Fruit fly (Drosophila melanogaster) whole organism, adult: ENCODE data around the gene CG3868.
A peak's percentile ranks its signal among the peaks of the same experiment; 100 is the strongest.

Experiments
- CG11617 ChIP-seq: fragments of 200-800 bp; sonication (Bioruptor generic); optimal IDR thresholded peaks from 2 replicates; lab custom pipeline; 2017; ENCODE audit warnings: mild to moderate bottlenecking, missing biosample characterization, missing genetic modification reagents, missing genetic modification characterization
- CG12768 ChIP-seq: fragments of 200-800 bp; sonication (Bioruptor generic); optimal IDR thresholded peaks from 2 replicates; lab custom pipeline; 2017; ENCODE audit warnings: missing biosample characterization, missing genetic modification characterization, mild to moderate bottlenecking, moderate library complexity, missing genetic modification reagents
- CG14711 ChIP-seq: fragments of 200-800 bp; sonication (Bioruptor generic); optimal IDR thresholded peaks from 2 replicates; lab custom pipeline; 2018; ENCODE audit warnings: missing biosample characterization, mild to moderate bottlenecking, missing genetic modification characterization, moderate library complexity
- CG1620 ChIP-seq: fragments of 200-800 bp; sonication (Bioruptor generic); optimal IDR thresholded peaks from 2 replicates; lab custom pipeline; 2016; ENCODE audit warnings: missing biosample characterization, missing genetic modification characterization
- CG33017 ChIP-seq: fragments of 200-800 bp; sonication (Bioruptor generic); optimal IDR thresholded peaks from 2 replicates; lab custom pipeline; 2018; ENCODE audit warnings: missing biosample characterization, mild to moderate bottlenecking, missing genetic modification characterization, moderate library complexity
- CG5204 ChIP-seq: fragments of 200-800 bp; sonication (Bioruptor generic); optimal IDR thresholded peaks from 2 replicates; lab custom pipeline; 2016; ENCODE audit warnings: missing biosample characterization, missing genetic modification characterization
- CG7045 ChIP-seq: fragments of 200-800 bp; sonication (Bioruptor generic); optimal IDR thresholded peaks from 2 replicates; lab custom pipeline; 2017; ENCODE audit warnings: missing biosample characterization, mild to moderate bottlenecking, missing genetic modification characterization
- CG7101 ChIP-seq: fragments of 200-800 bp; sonication (Bioruptor generic); optimal IDR thresholded peaks from 2 replicates; lab custom pipeline; 2018; ENCODE audit warnings: missing biosample characterization, mild to moderate bottlenecking, missing genetic modification characterization, moderate library complexity
- Clk ChIP-seq: fragments of 200-800 bp; sonication (Bioruptor generic); optimal IDR thresholded peaks from 2 replicates; lab custom pipeline; 2017; ENCODE audit warnings: missing biosample characterization, missing genetic modification characterization
- Crg-1 ChIP-seq: fragments of 200-800 bp; sonication (Bioruptor generic); optimal IDR thresholded peaks from 2 replicates; lab custom pipeline; 2016; ENCODE audit warnings: missing biosample characterization, missing genetic modification characterization
- Hr96 ChIP-seq: fragments of 200-800 bp; sonication (Bioruptor generic); optimal IDR thresholded peaks from 2 replicates; lab custom pipeline; 2016; ENCODE audit warnings: missing biosample characterization, missing genetic modification characterization
- Mnt ChIP-seq: fragments of 200-800 bp; sonication (Bioruptor generic); optimal IDR thresholded peaks from 2 replicates; lab custom pipeline; 2016; ENCODE audit warnings: missing biosample characterization, mild to moderate bottlenecking, missing genetic modification characterization
- bab1 ChIP-seq: fragments of 200-800 bp; sonication (Bioruptor generic); optimal IDR thresholded peaks from 3 replicates; lab custom pipeline; 2019; ENCODE audit warnings: missing biosample characterization, mild to moderate bottlenecking, missing genetic modification characterization, moderate library complexity
- cic ChIP-seq: fragments of 200-800 bp; sonication (Bioruptor generic); optimal IDR thresholded peaks from 2 replicates; lab custom pipeline; 2017; ENCODE audit warnings: missing biosample characterization, mild to moderate bottlenecking, missing genetic modification characterization, moderate library complexity
- cnc ChIP-seq, 2 experiments: fragments of >200 bp; optimal IDR thresholded peaks; 2 replicates each; lab custom pipeline; 2017
- kay ChIP-seq: fragments of 200-800 bp; sonication (Bioruptor generic); peaks from one replicate; lab custom pipeline; 2016; ENCODE audit warnings: missing biosample characterization, missing genetic modification characterization, borderline replicate concordance
- ovo ChIP-seq: fragments of 200-800 bp; sonication (Bioruptor generic); optimal IDR thresholded peaks from 2 replicates; lab custom pipeline; 2016; ENCODE audit warnings: missing biosample characterization, missing genetic modification characterization
- pad ChIP-seq: fragments of 200-800 bp; sonication (Bioruptor generic); optimal IDR thresholded peaks from 3 replicates; lab custom pipeline; 2017; ENCODE audit warnings: missing biosample characterization, missing genetic modification characterization, mild to moderate bottlenecking, moderate library complexity, missing genetic modification reagents
- tj ChIP-seq: fragments of 200-800 bp; sonication (Bioruptor generic); optimal IDR thresholded peaks from 3 replicates; lab custom pipeline; 2017; ENCODE audit warnings: missing biosample characterization, mild to moderate bottlenecking, missing genetic modification characterization, moderate library complexity
- toe ChIP-seq: fragments of 200-800 bp; sonication (Bioruptor generic); optimal IDR thresholded peaks from 2 replicates; lab custom pipeline; 2016; ENCODE audit warnings: missing biosample characterization, missing genetic modification characterization

Gene CG3868

DNA sequence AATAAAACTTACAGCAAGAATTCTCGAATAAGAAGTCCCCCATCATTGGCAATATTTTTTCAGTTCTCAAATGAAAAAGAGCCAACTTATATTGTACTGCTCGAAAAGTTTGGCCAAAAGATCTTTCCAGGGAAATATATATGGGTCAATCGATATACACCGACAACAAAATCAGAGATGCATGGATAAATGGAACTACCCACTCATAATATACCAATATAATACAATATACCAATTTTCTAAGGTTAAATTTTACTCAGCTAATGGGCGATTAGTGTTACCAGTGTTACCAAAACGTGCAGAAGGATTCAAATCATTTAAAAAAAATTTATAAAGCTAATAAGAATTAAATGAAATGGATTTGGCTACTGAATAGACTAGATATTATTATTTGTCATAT, 6.2 kb upstream of the CG3868 start:
- TF ChIP-seq Clk (GFP tag; lab: Kevin White, UChicago) (no peak), CG7045 (GFP tag; lab: Kevin White, UChicago) (no peak), Mnt (GFP tag; lab: Kevin White, UChicago) (no peak), CG1620 (GFP tag; lab: Kevin White, UChicago) (no peak), cnc (optimal IDR thresholded peaks at IDR 0.05; lab: Kevin White, UChicago) (no peak), ovo (GFP tag; lab: Kevin White, UChicago) (no peak), cic (GFP tag; lab: Kevin White, UChicago) (no peak), kay (GFP tag; lab: Kevin White, UChicago) (no peak), bab1 (GFP tag; lab: Kevin White, UChicago) (no peak)

DNA sequence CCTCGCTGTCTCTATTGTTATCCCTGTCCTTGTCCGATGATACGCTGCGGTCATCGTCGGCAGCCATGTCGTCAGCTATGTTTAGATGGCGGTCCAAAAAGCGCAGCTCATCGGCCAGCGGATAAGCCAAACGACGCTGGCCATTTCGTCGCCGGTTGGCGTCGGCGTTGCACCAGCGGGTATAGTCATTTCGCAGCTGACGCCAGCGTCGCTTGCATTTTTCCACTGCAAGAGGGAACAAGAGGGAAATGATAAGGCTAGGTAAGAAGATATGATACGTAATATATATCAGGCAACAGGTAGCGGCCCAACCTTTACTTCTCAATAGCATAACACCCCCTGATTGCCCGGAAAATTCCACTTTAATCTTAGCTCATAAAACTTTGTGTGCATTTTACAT, 4.1 kb upstream of the CG3868 start:
- no peak for TF ChIP-seq toe (GFP tag; lab: Kevin White, UChicago)

DNA sequence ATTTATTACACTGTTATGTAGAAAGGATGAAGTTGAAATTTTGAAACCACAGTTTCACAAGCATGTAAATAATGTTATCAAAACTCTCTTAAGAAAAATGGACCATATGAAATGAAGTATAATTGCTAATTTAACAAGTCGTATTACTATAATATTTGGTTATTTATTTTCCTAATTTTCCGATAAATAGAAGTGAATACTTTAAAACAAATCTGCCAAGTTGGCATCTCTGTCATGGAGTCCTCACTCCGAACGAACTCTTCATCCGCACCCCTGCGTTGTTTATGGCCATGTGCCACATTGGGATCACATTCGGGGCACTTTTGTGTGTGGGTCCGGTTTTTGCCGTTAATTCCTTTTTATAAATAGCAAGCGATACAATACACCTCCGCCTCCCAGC, 2.7 kb downstream of the CG3868 start:
- no peak for TF ChIP-seq CG11617 (GFP tag; lab: Kevin White, UChicago)
- no peak for TF ChIP-seq CG7101
- TF ChIP-seq CG33017, result no peak
- no peak for TF ChIP-seq pad (GFP tag; lab: Kevin White, UChicago)
- no peak for TF ChIP-seq ovo (GFP tag; lab: Kevin White, UChicago)
- TF ChIP-seq tj, result no peak
- TF ChIP-seq CG12768 (GFP tag; lab: Kevin White, UChicago), result no peak
- TF ChIP-seq Crg-1 (GFP tag; lab: Kevin White, UChicago), result no peak
- no peak for TF ChIP-seq cic (GFP tag; lab: Kevin White, UChicago)
- no peak for TF ChIP-seq cnc (optimal IDR thresholded peaks at IDR 0.05; lab: Kevin White, UChicago)
- TF ChIP-seq CG5204 (GFP tag; lab: Kevin White, UChicago), result no peak
- no peak for TF ChIP-seq Hr96 (GFP tag; lab: Kevin White, UChicago)
- TF ChIP-seq toe (GFP tag; lab: Kevin White, UChicago), result no peak
- no peak for TF ChIP-seq CG7045 (GFP tag; lab: Kevin White, UChicago)
- no peak for TF ChIP-seq bab1 (GFP tag; lab: Kevin White, UChicago)
- no peak for TF ChIP-seq CG1620 (GFP tag; lab: Kevin White, UChicago)
- no peak for TF ChIP-seq Mnt (GFP tag; lab: Kevin White, UChicago)
- TF ChIP-seq kay (GFP tag; lab: Kevin White, UChicago), result no peak

DNA sequence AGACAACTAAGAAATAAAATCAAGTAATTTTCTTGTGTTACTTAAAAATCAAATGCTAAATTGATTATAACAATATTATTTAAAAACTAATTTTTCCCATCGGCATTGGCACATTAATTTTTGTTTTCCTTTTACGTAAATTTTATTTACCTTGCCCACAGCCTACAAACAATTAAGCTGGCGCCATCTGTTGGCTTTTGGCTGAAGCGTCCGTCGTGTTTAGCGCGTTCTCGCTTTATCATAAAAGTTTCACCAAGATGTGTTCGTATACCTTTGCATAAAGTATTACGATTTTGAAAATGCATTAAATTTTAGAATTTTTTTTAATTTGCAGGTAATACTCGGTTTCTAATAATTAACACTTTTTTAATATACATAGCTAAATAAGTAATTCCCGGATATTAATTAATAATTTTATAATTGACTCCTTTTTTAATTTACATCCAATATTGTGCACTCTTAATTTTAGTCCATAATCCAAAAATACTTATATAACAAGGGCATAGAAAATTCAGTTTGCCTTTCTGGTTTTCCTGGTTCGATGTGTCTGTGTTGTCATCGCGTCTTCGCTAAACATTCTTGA, 5.4 kb downstream of the CG3868 start:
- no peak for TF ChIP-seq CG12768 (GFP tag; lab: Kevin White, UChicago)

DNA sequence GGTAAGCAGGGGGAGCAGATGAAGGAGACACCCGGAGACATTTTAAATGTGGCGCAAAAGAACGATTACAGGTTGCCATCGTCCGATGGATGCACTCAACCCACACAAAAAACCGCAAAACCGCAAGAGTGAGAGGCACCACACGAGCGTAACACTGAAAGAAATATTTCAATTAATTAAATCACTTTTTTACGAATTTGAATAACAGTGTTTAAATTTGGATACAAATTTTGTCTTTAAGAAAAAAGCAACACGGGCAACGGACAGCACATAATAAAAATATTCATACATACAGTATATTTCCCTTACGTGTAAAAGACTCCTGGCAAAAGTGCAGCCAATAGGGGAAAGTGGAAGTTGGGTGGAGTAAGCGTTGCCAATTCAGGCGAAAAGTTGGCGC, 13.3 kb downstream of the CG3868 start:
- no peak for TF ChIP-seq CG7045 (GFP tag; lab: Kevin White, UChicago)
- no peak for TF ChIP-seq ovo (GFP tag; lab: Kevin White, UChicago)
- no peak for TF ChIP-seq Clk (GFP tag; lab: Kevin White, UChicago)
- TF ChIP-seq toe (GFP tag; lab: Kevin White, UChicago), result no peak

DNA sequence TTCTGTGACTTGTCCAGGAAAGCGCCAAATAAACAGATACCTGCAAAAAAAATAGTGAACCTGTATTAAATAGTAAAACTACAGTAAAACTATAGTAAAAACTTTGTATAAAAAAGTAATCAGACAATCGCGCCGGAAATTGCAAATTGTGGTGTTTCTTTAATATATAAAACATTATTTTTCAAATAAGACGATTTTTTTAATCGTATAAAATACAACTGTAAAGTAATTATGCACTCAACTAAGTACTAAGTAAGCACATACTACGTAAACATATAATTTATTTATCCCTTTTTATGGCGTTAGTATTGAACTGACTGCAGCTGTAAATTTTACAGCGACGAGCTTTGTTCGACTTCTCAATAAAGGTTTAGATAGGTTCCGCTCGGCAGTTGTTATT, 21.0 kb downstream of the CG3868 start, which contains the start of gene CG43120:
Gene CG43120 (plus strand): TSS at position 391 of the 400 bp plus-strand sequence.
- TF ChIP-seq Hr96 (GFP tag; lab: Kevin White, UChicago), result peak; percentile 3
- no peak for TF ChIP-seq pad (GFP tag; lab: Kevin White, UChicago)
- peak; percentile 44 for TF ChIP-seq CG7101
- TF ChIP-seq CG11617 (GFP tag; lab: Kevin White, UChicago), result peak; percentile 80
- TF ChIP-seq CG7045 (GFP tag; lab: Kevin White, UChicago), result peak; percentile 49
- TF ChIP-seq cnc (optimal IDR thresholded peaks at IDR 0.05; lab: Kevin White, UChicago), result no peak
- TF ChIP-seq CG1620 (GFP tag; lab: Kevin White, UChicago), result no peak
- peak; percentile 39 for TF ChIP-seq CG5204 (GFP tag; lab: Kevin White, UChicago)
- TF ChIP-seq cic (GFP tag; lab: Kevin White, UChicago), result no peak
- peak; percentile 20 for TF ChIP-seq toe (GFP tag; lab: Kevin White, UChicago)
- TF ChIP-seq ovo (GFP tag; lab: Kevin White, UChicago), result no peak
- TF ChIP-seq Crg-1 (GFP tag; lab: Kevin White, UChicago), result no peak
- no peak for TF ChIP-seq Mnt (GFP tag; lab: Kevin White, UChicago)
- TF ChIP-seq CG33017, result peak; percentile 47
- no peak for TF ChIP-seq bab1 (GFP tag; lab: Kevin White, UChicago)
- TF ChIP-seq tj, result no peak
- TF ChIP-seq kay (GFP tag; lab: Kevin White, UChicago), result peak; percentile 19
- TF ChIP-seq CG14711 (tag; lab: Kevin White, UChicago), result peak; percentile 39
- peak; percentile 42 for TF ChIP-seq CG12768 (GFP tag; lab: Kevin White, UChicago)
- TF ChIP-seq Clk (GFP tag; lab: Kevin White, UChicago), result no peak

DNA sequence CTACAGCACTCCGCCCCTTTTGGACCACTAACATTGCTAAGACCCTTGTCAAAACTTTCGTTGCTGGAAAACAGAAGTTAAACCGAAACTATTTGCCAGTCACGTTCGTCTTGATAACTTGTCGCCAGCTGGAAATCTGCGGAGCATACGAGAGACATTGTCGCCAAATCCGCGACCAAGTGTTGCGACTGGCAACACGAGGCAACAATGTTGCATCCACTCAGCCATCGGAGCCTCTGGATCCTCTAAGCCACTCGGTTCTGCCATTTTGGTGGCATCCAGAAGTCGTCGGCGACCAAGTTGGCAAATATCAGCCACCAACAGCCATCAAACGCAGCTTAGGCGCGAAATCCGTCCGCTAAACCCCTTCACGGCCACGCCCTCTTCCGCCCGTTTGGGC, 26.7 kb downstream of the CG3868 start:
- TF ChIP-seq CG33017 (no peak), Hr96 (GFP tag; lab: Kevin White, UChicago) (no peak), tj (no peak), bab1 (GFP tag; lab: Kevin White, UChicago) (no peak), Crg-1 (GFP tag; lab: Kevin White, UChicago) (no peak), CG1620 (GFP tag; lab: Kevin White, UChicago) (no peak), kay (GFP tag; lab: Kevin White, UChicago) (no peak), cic (GFP tag; lab: Kevin White, UChicago) (no peak), ovo (GFP tag; lab: Kevin White, UChicago) (no peak), CG11617 (GFP tag; lab: Kevin White, UChicago) (no peak), Clk (GFP tag; lab: Kevin White, UChicago) (no peak), toe (GFP tag; lab: Kevin White, UChicago) (no peak), Mnt (GFP tag; lab: Kevin White, UChicago) (no peak), CG14711 (tag; lab: Kevin White, UChicago) (no peak), CG5204 (GFP tag; lab: Kevin White, UChicago) (no peak), CG7045 (GFP tag; lab: Kevin White, UChicago) (no peak)
